Worm (Caenorhabditis elegans) whole organism, young adult: ENCODE data around the gene F08G12.1.

Experiments used
- B0261.1 ChIP-seq: sonication (generic microtip); optimal IDR thresholded peaks from 2 replicates; lab custom pipeline; 2016; ENCODE audit warnings: mild to moderate bottlenecking, missing genetic modification characterization, moderate library complexity, missing compliant biosample characterization
- F23B12.7 ChIP-seq: sonication (generic microtip); optimal IDR thresholded peaks from 2 replicates; lab custom pipeline; 2017; ENCODE audit warnings: missing genetic modification characterization, mild to moderate bottlenecking, missing compliant biosample characterization, antibody characterized with exemption, moderate library complexity; ENCODE audit not compliant: insufficient read depth
- F55B11.4 ChIP-seq: sonication (generic microtip); optimal IDR thresholded peaks from 2 replicates; lab custom pipeline; 2016; ENCODE audit warnings: missing compliant biosample characterization, missing genetic modification characterization, borderline replicate concordance; ENCODE audit not compliant: insufficient read depth
- K11D2.4 ChIP-seq: fragments of 200-800 bp; sonication (Bioruptor generic); IDR thresholded peaks from 2 replicates; pipeline ENCODE4 v1.3.6; 2022; ENCODE audit warnings: missing genetic modification reagents, missing genetic modification characterization, missing compliant biosample characterization
- T07F8.4 ChIP-seq: sonication (generic microtip); optimal IDR thresholded peaks from 2 replicates; lab custom pipeline; 2016; ENCODE audit warnings: mild to moderate bottlenecking, missing genetic modification characterization, moderate library complexity, missing compliant biosample characterization
- T26A5.8 ChIP-seq: sonication (generic microtip); optimal IDR thresholded peaks from 2 replicates; lab custom pipeline; 2016; ENCODE audit warnings: missing genetic modification characterization, missing compliant biosample characterization
- Y53F4B.3 ChIP-seq: fragments of 200-800 bp; sonication (Bioruptor generic); IDR thresholded peaks from 2 replicates; pipeline ENCODE4 v1.3.6; 2022; ENCODE audit warnings: missing genetic modification reagents, missing genetic modification characterization, missing compliant biosample characterization
- bed-1 ChIP-seq: fragments of 200-800 bp; sonication (Bioruptor generic); IDR thresholded peaks from 2 replicates; pipeline ENCODE4 v1.3.6; 2022; ENCODE audit warnings: missing genetic modification reagents, missing genetic modification characterization, missing compliant biosample characterization
- bed-2 ChIP-seq: fragments of 200-800 bp; sonication (Bioruptor generic); IDR thresholded peaks from 2 replicates; pipeline ENCODE4 v1.3.6; 2022; ENCODE audit warnings: missing genetic modification reagents, missing genetic modification characterization, missing compliant biosample characterization
- cebp-1 ChIP-seq, 2 experiments: fragments of 200-800 bp in 1 of 2; sonication (Bioruptor generic) in 1 of 2; sonication (generic microtip) in 1 of 2; IDR thresholded peaks in 1 of 2; optimal IDR thresholded peaks in 1 of 2; 2 replicates each; pipeline versions ENCODE4 v1.3.6 to Lab custom; 2017 to 2022; ENCODE audit warnings: missing compliant biosample characterization in 2 of 2, missing genetic modification characterization in 2 of 2, mild to moderate bottlenecking in 1 of 2, missing genetic modification reagents in 1 of 2, moderate library complexity in 1 of 2
- ceh-100 ChIP-seq: fragments of 200-800 bp; sonication (Bioruptor generic); IDR thresholded peaks from 2 replicates; pipeline ENCODE4 v1.3.6; 2022; ENCODE audit warnings: missing genetic modification reagents, missing genetic modification characterization, missing compliant biosample characterization
- ceh-91 ChIP-seq: fragments of 200-800 bp; sonication (Bioruptor generic); IDR thresholded peaks from 2 replicates; pipeline ENCODE4 v1.3.6; 2022; ENCODE audit warnings: missing genetic modification reagents, missing genetic modification characterization, missing compliant biosample characterization
- dpff-1 ChIP-seq: sonication (generic microtip); optimal IDR thresholded peaks from 2 replicates; lab custom pipeline; 2017; ENCODE audit warnings: mild to moderate bottlenecking, missing genetic modification characterization, missing compliant biosample characterization
- dpl-1 ChIP-seq: fragments of 150-350 bp; optimal IDR thresholded peaks from 2 replicates; lab custom pipeline; 2014; ENCODE audit warnings: missing biosample characterization, missing genetic modification reagents, missing genetic modification characterization
- egl-18 ChIP-seq: fragments of 200-800 bp; sonication (Bioruptor generic); IDR thresholded peaks from 2 replicates; pipeline ENCODE4 v1.3.6; 2022; ENCODE audit warnings: missing genetic modification reagents, missing genetic modification characterization, missing compliant biosample characterization
- ekl-4 ChIP-seq: fragments of 200-800 bp; sonication (Bioruptor generic); IDR thresholded peaks from 2 replicates; pipeline ENCODE4 v1.3.6; 2022; ENCODE audit warnings: missing genetic modification reagents, missing genetic modification characterization, missing compliant biosample characterization
- him-1 ChIP-seq: sonication (generic microtip); optimal IDR thresholded peaks from 2 replicates; lab custom pipeline; 2016; ENCODE audit warnings: missing genotype, missing genetic modification reagents, missing genetic modification characterization, missing compliant biosample characterization
- hlh-26 ChIP-seq: fragments of 200-800 bp; sonication (Bioruptor generic); conservative IDR thresholded peaks from 2 replicates; pipeline ENCODE4 v1.3.6; 2022; ENCODE audit warnings: missing genetic modification reagents, missing genetic modification characterization, missing compliant biosample characterization
- lsl-1 ChIP-seq: fragments of 200-800 bp; sonication (Bioruptor generic); optimal IDR thresholded peaks from 2 replicates; lab custom pipeline; 2018; ENCODE audit warnings: mild to moderate bottlenecking, missing genetic modification characterization, moderate library complexity, missing compliant biosample characterization
- madf-8 ChIP-seq: fragments of 200-800 bp; sonication (Bioruptor generic); conservative IDR thresholded peaks from 2 replicates; pipeline ENCODE4 v1.3.6; 2022; ENCODE audit warnings: missing genetic modification reagents, missing genetic modification characterization, missing compliant biosample characterization
- nfya-2 ChIP-seq: fragments of 200-800 bp; sonication (Bioruptor generic); IDR thresholded peaks from 2 replicates; pipeline ENCODE4 v1.3.6; 2022; ENCODE audit warnings: missing genetic modification reagents, missing genetic modification characterization, missing compliant biosample characterization
- nhr-120 ChIP-seq: fragments of 200-800 bp; sonication (Bioruptor generic); IDR thresholded peaks from 2 replicates; pipeline ENCODE4 v1.3.6; 2022; ENCODE audit warnings: missing genetic modification characterization, missing compliant biosample characterization
- nhr-80 ChIP-seq: sonication (generic microtip); optimal IDR thresholded peaks from 2 replicates; lab custom pipeline; 2016; ENCODE audit warnings: missing genetic modification characterization, missing compliant biosample characterization
- nhr-90 ChIP-seq: sonication (generic microtip); optimal IDR thresholded peaks from 2 replicates; lab custom pipeline; 2016; ENCODE audit warnings: missing genotype, mild to moderate bottlenecking, missing genetic modification characterization, missing compliant biosample characterization
- pbrm-1 ChIP-seq: fragments of 200-800 bp; sonication (Bioruptor generic); IDR thresholded peaks from 2 replicates; pipeline ENCODE4 v1.3.6; 2022; ENCODE audit warnings: missing genetic modification reagents, missing genetic modification characterization, missing compliant biosample characterization
- rpc-1 ChIP-seq, 2 experiments: fragments of 150-350 bp in 1 of 2; sonication (generic microtip) in 1 of 2; optimal IDR thresholded peaks; 2 replicates each; lab custom pipeline; 2014 to 2018; ENCODE audit warnings: missing biosample characterization in 1 of 2, missing genetic modification characterization in 1 of 2, missing genetic modification reagents in 1 of 2, missing genotype in 1 of 2
- sea-2 ChIP-seq: fragments of 200-800 bp; sonication (Bioruptor generic); IDR thresholded peaks from 2 replicates; pipeline ENCODE4 v1.3.6; 2022; ENCODE audit warnings: missing genetic modification characterization, missing compliant biosample characterization
- snpc-1.1 ChIP-seq: sonication (generic microtip); optimal IDR thresholded peaks from 2 replicates; lab custom pipeline; 2017; ENCODE audit warnings: missing genetic modification characterization, mild to moderate bottlenecking, missing compliant biosample characterization, antibody characterized with exemption, moderate library complexity, missing genotype, missing genetic modification reagents; ENCODE audit not compliant: insufficient read depth
- snpc-3.4 ChIP-seq: sonication (generic microtip); optimal IDR thresholded peaks from 2 replicates; lab custom pipeline; 2017; ENCODE audit warnings: missing genetic modification characterization, mild to moderate bottlenecking, missing compliant biosample characterization, antibody characterized with exemption, moderate library complexity, missing genotype, missing genetic modification reagents
- tbp1 ChIP-seq: fragments of 200-800 bp; sonication (Bioruptor generic); optimal IDR thresholded peaks from 2 replicates; lab custom pipeline; 2018; ENCODE audit warnings: mild to moderate bottlenecking, missing genetic modification characterization, missing compliant biosample characterization
- tbx-9 ChIP-seq: sonication (generic microtip); optimal IDR thresholded peaks from 2 replicates; lab custom pipeline; 2016; ENCODE audit warnings: borderline replicate concordance, missing genetic modification characterization, inconsistent platforms, missing compliant biosample characterization
- tlf-1 ChIP-seq: fragments of 200-800 bp; sonication (Bioruptor generic); optimal IDR thresholded peaks from 2 replicates; lab custom pipeline; 2018; ENCODE audit warnings: mild to moderate bottlenecking, missing genetic modification characterization, missing compliant biosample characterization
- ztf-3 ChIP-seq: fragments of 200-800 bp; sonication (Bioruptor generic); optimal IDR thresholded peaks from 2 replicates; lab custom pipeline; 2018; ENCODE audit warnings: mild to moderate bottlenecking, missing genetic modification characterization, missing compliant biosample characterization

The F08G12.1 gene

DNA sequence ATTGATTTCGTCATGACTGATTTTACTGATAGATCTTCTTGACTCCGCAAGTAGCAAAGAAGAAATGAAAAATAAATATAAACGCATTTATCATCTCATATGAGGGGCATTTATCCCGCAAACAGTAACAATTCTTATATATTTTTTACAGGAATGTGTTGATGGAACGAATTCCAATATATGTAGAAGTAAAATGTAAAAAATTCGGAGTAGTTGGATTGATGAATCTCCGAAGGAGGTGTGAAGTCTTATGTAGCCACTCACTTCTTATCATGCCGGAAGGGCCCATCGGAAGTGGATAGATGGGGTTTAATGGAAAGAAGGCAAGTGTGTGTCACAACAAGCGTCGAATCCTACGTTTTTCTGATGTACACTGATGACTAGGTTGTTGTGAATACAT, 32.1 kb upstream of the F08G12.1 start, which contains the start of gene gcy-9 (continued):
- TF ChIP-seq bed-1 (GFP tag; lab: Robert Waterston, UW) = no peak
- TF ChIP-seq ekl-4 = no peak
- TF ChIP-seq pbrm-1 = no peak
- TF ChIP-seq, all 124 proteins: peak for 0

DNA sequence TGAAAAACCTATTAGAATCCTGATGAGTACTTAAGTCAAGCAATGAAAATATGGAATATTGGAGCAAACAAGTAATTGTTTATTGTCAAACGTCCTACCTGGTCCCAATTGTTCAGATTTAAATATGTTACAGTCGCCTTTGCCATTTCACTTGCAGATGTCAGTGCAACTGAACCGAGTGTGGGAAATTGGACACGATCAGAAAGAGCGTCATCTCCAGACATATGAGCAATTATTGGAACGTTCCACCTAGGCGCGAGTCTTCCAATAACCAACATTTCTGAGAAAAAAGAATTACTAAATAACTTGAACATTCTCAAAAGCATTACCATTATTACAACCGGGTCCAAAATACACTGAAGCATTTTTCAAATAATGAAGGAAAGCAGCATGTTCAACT, 31.4 kb upstream of the F08G12.1 start:
- TF ChIP-seq ceh-100 (GFP tag; lab: Robert Waterston, UW) = no peak
- TF ChIP-seq cebp-1 (GFP tag; IDR thresholded peaks at IDR 0.05; lab: Robert Waterston, UW) = no peak
- TF ChIP-seq cebp-1 (tag; optimal IDR thresholded peaks at IDR 0.05; lab: Kevin White, UChicago) = no peak
- TF ChIP-seq B0261.1 (tag; lab: Kevin White, UChicago) = no peak
- no peak for TF ChIP-seq K11D2.4 (GFP tag; lab: Robert Waterston, UW)
- no peak for TF ChIP-seq T07F8.4 (tag; lab: Kevin White, UChicago)
- TF ChIP-seq rpc-1 (optimal IDR thresholded peaks at IDR 0.05; lab: Kevin White, UChicago) = no peak
- no peak for TF ChIP-seq rpc-1 (tag; optimal IDR thresholded peaks at IDR 0.05; lab: Kevin White, UChicago)
- no peak for TF ChIP-seq F55B11.4 (tag; lab: Kevin White, UChicago)
- no peak for TF ChIP-seq F23B12.7
- no peak for TF ChIP-seq nhr-120 (GFP tag; lab: Robert Waterston, UW)
- no peak for TF ChIP-seq bed-1 (GFP tag; lab: Robert Waterston, UW)
- TF ChIP-seq lsl-1 (GFP tag; lab: Kevin White, UChicago) = no peak
- TF ChIP-seq nfya-2 (GFP tag; lab: Robert Waterston, UW) = no peak
- no peak for TF ChIP-seq ceh-91 (GFP tag; lab: Robert Waterston, UW)
- TF ChIP-seq madf-8 = no peak
- TF ChIP-seq, all 124 proteins: peak for 0

DNA sequence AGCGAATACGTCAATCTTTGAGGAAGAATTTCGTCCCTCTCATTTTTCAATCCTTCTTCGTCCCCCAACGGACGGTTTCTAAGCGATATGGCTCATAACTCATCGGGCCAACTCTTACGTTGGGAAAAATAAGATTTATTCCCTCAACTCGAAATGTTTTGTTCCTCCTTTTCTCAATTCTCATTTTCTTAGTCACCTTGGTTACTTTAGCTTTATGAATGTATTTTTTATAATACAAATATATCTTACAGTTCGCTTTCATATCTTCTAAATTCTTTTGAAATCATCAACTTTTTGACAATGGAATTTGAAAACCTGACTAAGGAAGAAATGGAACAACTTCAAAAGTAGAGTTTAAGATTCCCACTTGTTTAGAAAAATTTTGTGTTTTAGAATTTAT, 23.8 kb upstream of the F08G12.1 start, which contains the start of gene npr-9:
Gene npr-9 (plus strand): TSS at position 301 of the 400 bp plus-strand sequence.
- TF ChIP-seq nhr-80 (tag; lab: Kevin White, UChicago) = no peak
- no peak for TF ChIP-seq cebp-1 (GFP tag; IDR thresholded peaks at IDR 0.05; lab: Robert Waterston, UW)
- TF ChIP-seq cebp-1 (tag; optimal IDR thresholded peaks at IDR 0.05; lab: Kevin White, UChicago) = no peak
- TF ChIP-seq hlh-26 (GFP tag; lab: Robert Waterston, UW) = no peak
- TF ChIP-seq snpc-3.4 (tag; lab: Kevin White, UChicago) = no peak
- no peak for TF ChIP-seq ceh-100 (GFP tag; lab: Robert Waterston, UW)
- no peak for TF ChIP-seq T26A5.8 (tag; lab: Kevin White, UChicago)
- TF ChIP-seq tbp1 (GFP tag; lab: Kevin White, UChicago) = no peak
- TF ChIP-seq T07F8.4 (tag; lab: Kevin White, UChicago) = no peak
- TF ChIP-seq bed-2 (GFP tag; lab: Robert Waterston, UW) = no peak
- TF ChIP-seq him-1 (tag; lab: Kevin White, UChicago) = no peak
- TF ChIP-seq ztf-3 (GFP tag; lab: Kevin White, UChicago) = no peak
- TF ChIP-seq nhr-90 = no peak
- TF ChIP-seq dpl-1 (GFP tag; lab: Kevin White, UChicago) = no peak
- no peak for TF ChIP-seq madf-8

DNA sequence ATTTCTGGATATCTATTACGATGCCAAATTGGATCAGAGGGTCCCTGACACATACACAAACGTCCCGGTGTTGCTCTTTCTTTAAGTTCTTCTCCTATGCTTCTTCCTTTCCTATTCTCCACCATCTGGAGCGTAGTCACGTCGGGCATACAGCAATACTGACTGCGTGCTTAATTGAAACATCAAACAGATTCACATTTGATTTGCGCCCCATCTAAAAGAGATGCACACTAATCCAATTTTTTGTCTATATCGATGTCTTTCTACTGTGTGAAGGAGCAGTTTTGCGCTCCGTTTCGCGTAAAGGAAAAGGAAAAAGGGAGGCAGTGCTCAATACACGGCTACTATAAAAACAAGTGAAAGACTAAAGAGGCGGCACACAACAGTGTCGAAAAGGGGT, 23.0 kb upstream of the F08G12.1 start:
- TF ChIP-seq tbx-9 (tag; lab: Kevin White, UChicago) (no peak), tlf-1 (GFP tag; lab: Kevin White, UChicago) (no peak), T26A5.8 (tag; lab: Kevin White, UChicago) (no peak), hlh-26 (GFP tag; lab: Robert Waterston, UW) (no peak), snpc-1.1 (tag; lab: Kevin White, UChicago) (no peak), ekl-4 (no peak), egl-18 (no peak), dpff-1 (no peak), B0261.1 (tag; lab: Kevin White, UChicago) (no peak), sea-2 (GFP tag; lab: Robert Waterston, UW) (no peak), Y53F4B.3 (GFP tag; lab: Robert Waterston, UW) (no peak)
